Worm (Caenorhabditis elegans): Measurements from ENCODE around the gene ref-1.

DNA sequence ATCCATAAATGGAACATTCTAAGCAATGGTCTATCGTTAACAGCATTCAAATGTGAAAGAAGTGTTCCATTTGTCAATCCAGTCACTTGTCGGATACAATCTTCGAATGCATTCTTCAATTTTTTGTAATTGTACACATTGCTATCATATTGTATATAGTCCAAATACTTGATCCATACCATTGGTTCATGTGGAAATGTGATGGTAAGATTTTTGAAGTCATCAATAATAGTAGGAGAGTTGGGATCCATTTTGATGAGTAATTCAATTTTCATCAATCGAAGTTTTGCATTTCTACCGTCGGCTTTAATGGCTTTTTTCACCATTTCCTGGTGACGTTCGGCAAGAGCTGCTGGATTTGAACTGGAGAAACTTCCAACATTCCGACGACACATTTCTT is 27.3 kb downstream of the ref-1 start:
- TF ChIP-seq dmd-4 (tag; optimal IDR thresholded peaks at IDR 0.05): no peak
- TF ChIP-seq zag-1 (tag; optimal IDR thresholded peaks at IDR 0.05): no peak

All from whole organism, L2 larva.